Fruit fly (Drosophila melanogaster) whole organism, wandering third instar larva: ENCODE results near the gene FER.
A peak's percentile ranks its signal among the peaks of the same experiment; 100 is the strongest.

Experiments used
- Abd-B ChIP-seq: fragments of >200 bp; optimal IDR thresholded peaks from 2 replicates; lab custom pipeline; 2017; ENCODE audit warnings: missing biosample characterization, missing genetic modification characterization
- CG9705 ChIP-seq: fragments of 200-800 bp; sonication (Bioruptor generic); optimal IDR thresholded peaks from 2 replicates; lab custom pipeline; 2018; ENCODE audit warnings: missing biosample characterization, mild to moderate bottlenecking, missing genetic modification characterization
- Dfd ChIP-seq: fragments of >200 bp; optimal IDR thresholded peaks from 2 replicates; lab custom pipeline; 2017; ENCODE audit warnings: missing biosample characterization, missing genetic modification characterization
- GATAd ChIP-seq: sonication (Bioruptor generic); optimal IDR thresholded peaks from 2 replicates; lab custom pipeline; 2016; ENCODE audit warnings: missing biosample characterization, missing genetic modification characterization
- HLH106 ChIP-seq: fragments of 200-800 bp; optimal IDR thresholded peaks from 3 replicates; lab custom pipeline; 2019; ENCODE audit warnings: missing biosample characterization, mild to moderate bottlenecking, missing genetic modification characterization, moderate library complexity
- Hnf4 ChIP-seq: fragments of 200-800 bp; sonication (Bioruptor generic); optimal IDR thresholded peaks from 2 replicates; lab custom pipeline; 2016; ENCODE audit warnings: missing biosample characterization, mild to moderate bottlenecking, missing genetic modification characterization
- Hr78 ChIP-seq: fragments of >200 bp; optimal IDR thresholded peaks from 2 replicates; lab custom pipeline; 2017; ENCODE audit warnings: missing biosample characterization, missing genetic modification characterization
- Myc ChIP-seq: fragments of >200 bp; optimal IDR thresholded peaks from 2 replicates; lab custom pipeline; 2017
- N ChIP-seq: fragments of >200 bp; optimal IDR thresholded peaks from 2 replicates; lab custom pipeline; 2018; ENCODE audit warnings: missing biosample characterization, missing external identifiers, missing genetic modification characterization
- OdsH ChIP-seq: fragments of 200-800 bp; sonication (Bioruptor generic); optimal IDR thresholded peaks from 2 replicates; lab custom pipeline; 2016; ENCODE audit warnings: missing biosample characterization, mild to moderate bottlenecking, missing genetic modification characterization
- Rel ChIP-seq, 2 experiments: fragments of 200-800 bp; sonication (Bioruptor generic) in 1 of 2; optimal IDR thresholded peaks; 2 replicates in 1 of 2; 3 replicates in 1 of 2; lab custom pipeline; 2016 to 2019; ENCODE audit warnings: mild to moderate bottlenecking in 2 of 2, missing biosample characterization in 2 of 2, missing genetic modification characterization in 2 of 2, moderate library complexity in 1 of 2
- Sp1 ChIP-seq: fragments of 200-800 bp; sonication (Bioruptor generic); optimal IDR thresholded peaks from 3 replicates; lab custom pipeline; 2019; ENCODE audit warnings: missing biosample characterization, mild to moderate bottlenecking, missing genetic modification characterization, moderate library complexity
- Vsx2 ChIP-seq: fragments of 200-300, 225-300 bp; sonication (Bioruptor generic); optimal IDR thresholded peaks from 2 replicates; lab custom pipeline; 2018; ENCODE audit warnings: missing biosample characterization, missing genetic modification characterization; ENCODE audit not compliant: partially characterized antibody
- br ChIP-seq: fragments of 200-800 bp; sonication (Bioruptor generic); optimal IDR thresholded peaks from 2 replicates; lab custom pipeline; 2016; ENCODE audit warnings: missing biosample characterization, missing genetic modification characterization
- brk ChIP-seq: fragments of 200-800 bp; sonication (Bioruptor generic); optimal IDR thresholded peaks from 2 replicates; lab custom pipeline; 2016; ENCODE audit warnings: missing biosample characterization, mild to moderate bottlenecking, missing genetic modification characterization
- dl ChIP-seq, 2 experiments: fragments of 175-275, 200-275 bp in 1 of 2; fragments of 200-275 bp in 1 of 2; sonication (Bioruptor generic); optimal IDR thresholded peaks; lab custom pipeline; 2018; ENCODE audit warnings: mild to moderate bottlenecking in 2 of 2, missing biosample characterization in 2 of 2, missing genetic modification characterization in 2 of 2, moderate library complexity in 2 of 2; ENCODE audit not compliant: partially characterized antibody in 2 of 2, insufficient read depth in 1 of 2
- dmrt93B ChIP-seq: fragments of 200-800 bp; sonication (Bioruptor generic); optimal IDR thresholded peaks from 2 replicates; lab custom pipeline; 2018; ENCODE audit warnings: missing biosample characterization, mild to moderate bottlenecking, missing genetic modification characterization
- dsf ChIP-seq: sonication (Bioruptor generic); optimal IDR thresholded peaks from 2 replicates; lab custom pipeline; 2016; ENCODE audit warnings: missing biosample characterization, missing genetic modification characterization, borderline replicate concordance
- ey ChIP-seq: fragments of 200-800 bp; sonication (Bioruptor generic); optimal IDR thresholded peaks from 2 replicates; lab custom pipeline; 2016; ENCODE audit warnings: missing biosample characterization, missing genetic modification characterization
- foxo ChIP-seq, 2 experiments: fragments of 200-800 bp; sonication (Bioruptor generic); optimal IDR thresholded peaks; 2 replicates in 1 of 2; 3 replicates in 1 of 2; lab custom pipeline; 2016 to 2017; ENCODE audit warnings: missing biosample characterization in 2 of 2, missing genetic modification characterization in 2 of 2
- fru ChIP-seq: fragments of 200-800 bp; sonication (Bioruptor generic); optimal IDR thresholded peaks from 3 replicates; lab custom pipeline; 2016; ENCODE audit warnings: missing biosample characterization, mild to moderate bottlenecking, missing genetic modification characterization
- h ChIP-seq: fragments of 200-800 bp; sonication (Bioruptor generic); optimal IDR thresholded peaks from 3 replicates; lab custom pipeline; 2016; ENCODE audit warnings: missing biosample characterization, mild to moderate bottlenecking, missing genetic modification characterization
- jim ChIP-seq: fragments of 175-275, 200-325 bp; sonication (Bioruptor generic); optimal IDR thresholded peaks from 2 replicates; lab custom pipeline; 2016; ENCODE audit warnings: missing biosample characterization, mild to moderate bottlenecking, missing genetic modification characterization
- lola ChIP-seq: fragments of >200 bp; optimal IDR thresholded peaks from 2 replicates; lab custom pipeline; 2017; ENCODE audit warnings: missing biosample characterization, missing genetic modification characterization
- pan ChIP-seq: fragments of >200 bp; optimal IDR thresholded peaks from 2 replicates; lab custom pipeline; 2017
- psq ChIP-seq: fragments of 200-800 bp; sonication (Bioruptor generic); optimal IDR thresholded peaks from 3 replicates; lab custom pipeline; 2017; ENCODE audit warnings: missing biosample characterization, mild to moderate bottlenecking, missing genetic modification characterization, moderate library complexity
- rgr ChIP-seq: fragments of 200-800 bp; sonication (Bioruptor generic); optimal IDR thresholded peaks from 3 replicates; lab custom pipeline; 2016; ENCODE audit warnings: missing biosample characterization, mild to moderate bottlenecking, missing genetic modification characterization
- sage ChIP-seq: fragments of 200-800 bp; sonication (Bioruptor generic); optimal IDR thresholded peaks from 2 replicates; lab custom pipeline; 2016; ENCODE audit warnings: missing biosample characterization, mild to moderate bottlenecking, missing genetic modification characterization
- sv ChIP-seq: fragments of 200-800 bp; sonication (Bioruptor generic); optimal IDR thresholded peaks from 3 replicates; lab custom pipeline; 2016; ENCODE audit warnings: missing biosample characterization, missing genetic modification characterization
- tai ChIP-seq: sonication (Bioruptor generic); optimal IDR thresholded peaks from 2 replicates; lab custom pipeline; 2016; ENCODE audit warnings: missing biosample characterization, missing genetic modification characterization
- usp ChIP-seq: fragments of >200 bp; optimal IDR thresholded peaks from 2 replicates; lab custom pipeline; 2017; ENCODE audit warnings: missing biosample characterization, missing genetic modification characterization
- woc ChIP-seq: sonication (Bioruptor generic); optimal IDR thresholded peaks from 2 replicates; lab custom pipeline; 2016; ENCODE audit warnings: missing biosample characterization, mild to moderate bottlenecking, missing genetic modification characterization

Gene FER

dm6 chr3R:9435898-9436297, 41.6 kb upstream of the FER start:
- TF ChIP-seq sv (GFP tag; lab: Kevin White, UChicago) (no peak), Hnf4 (no peak), Dfd (GFP tag; lab: Kevin White, UChicago) (no peak), OdsH (GFP tag; lab: Kevin White, UChicago) (no peak), br (no peak), brk (GFP tag; lab: Kevin White, UChicago) (no peak), foxo (GFP tag; optimal IDR thresholded peaks at IDR 0.05; lab: Kevin White, UChicago) (no peak), Vsx2 (GFP tag; lab: Kevin White, UChicago) (no peak), Sp1 (GFP tag; lab: Kevin White, UChicago) (no peak), lola (no peak)

- TF ChIP-seq foxo (GFP tag; optimal IDR thresholded peaks at IDR 0.05; lab: Kevin White, UChicago) (peak in 1 of 2 experiments; percentile 58), Vsx2 (GFP tag; lab: Kevin White, UChicago) (no peak), dmrt93B (GFP tag; lab: Kevin White, UChicago) (no peak), OdsH (GFP tag; lab: Kevin White, UChicago) (peak; percentile 54), N (GFP tag; lab: Kevin White, UChicago) (no peak), br (peak; percentile 43), brk (GFP tag; lab: Kevin White, UChicago) (no peak), Abd-B (GFP tag; lab: Kevin White, UChicago) (no peak), psq (GFP tag; lab: Kevin White, UChicago) (peak; percentile 33), Hr78 (no peak), tai (peak; percentile 32), sv (GFP tag; lab: Kevin White, UChicago) (peak; percentile 61), h (GFP tag; lab: Kevin White, UChicago) (peak; percentile 18), rgr (GFP tag; lab: Kevin White, UChicago) (peak; percentile 57), usp (GFP tag; lab: Kevin White, UChicago) (no peak), Myc (no peak), CG9705 (GFP tag; lab: Kevin White, UChicago) (no peak), Sp1 (GFP tag; lab: Kevin White, UChicago) (no peak), Hnf4 (peak; percentile 29), woc (GFP tag; lab: Kevin White, UChicago) (no peak), Rel (GFP tag; optimal IDR thresholded peaks at IDR 0.05; lab: Kevin White, UChicago) (no peak), Rel (tag; optimal IDR thresholded peaks at IDR 0.05; lab: Kevin White, UChicago) (no peak), jim (GFP tag; lab: Kevin White, UChicago) (no peak), ey (GFP tag; lab: Kevin White, UChicago) (peak; percentile 44), dl (GFP tag; optimal IDR thresholded peaks at IDR 0.05; lab: Kevin White, UChicago; ENCODE audit: insufficient read depth in 1 of 2, partially characterized antibody in 2 of 2) (no peak), dsf (GFP tag; lab: Kevin White, UChicago) (no peak), fru (GFP tag; lab: Kevin White, UChicago) (peak; percentile 36), pan (lab: Kevin White, UChicago) (no peak)
Measured at dm6 chr3R:9434543-9435407, 40.4 kb upstream of the FER start.

dm6 chr3R:9433774-9434173, 39.4 kb upstream of the FER start:
- TF ChIP-seq jim (GFP tag; lab: Kevin White, UChicago) (no peak), usp (GFP tag; lab: Kevin White, UChicago) (no peak), sage (no peak), brk (GFP tag; lab: Kevin White, UChicago) (no peak), Hr78 (no peak), lola (no peak), Myc (no peak), Hnf4 (no peak), N (GFP tag; lab: Kevin White, UChicago) (no peak), GATAd (GFP tag; lab: Kevin White, UChicago) (no peak), HLH106 (tag; lab: Kevin White, UChicago) (no peak), foxo (GFP tag; optimal IDR thresholded peaks at IDR 0.05; lab: Kevin White, UChicago) (no peak), tai (no peak)

dm6 chr3R:9433270-9433669, 38.9 kb upstream of the FER start:
- no peak for TF ChIP-seq dmrt93B (GFP tag; lab: Kevin White, UChicago)
- no peak for TF ChIP-seq pan (lab: Kevin White, UChicago)
- TF ChIP-seq, all 38 proteins: peak for 0
